Fruit fly (Drosophila melanogaster) whole organism, embryonic: ENCODE measurements around the gene ldbr.

Source experiments
- ATbp ChIP-seq: fragments of 200-800 bp; sonication (Bioruptor generic); optimal IDR thresholded peaks from 2 replicates; lab custom pipeline; 2017; ENCODE audit warnings: missing biosample characterization, mild to moderate bottlenecking, missing genetic modification characterization, missing genetic modification reagents
- CG1024 ChIP-seq: fragments of 200-800 bp; sonication (Bioruptor generic); IDR thresholded peaks from 2 replicates; pipeline ENCODE4 v1.3.6; 2022; ENCODE audit warnings: missing biosample characterization, missing genetic modification characterization
- CG10462 ChIP-seq: fragments of 200-800 bp; sonication (Bioruptor generic); optimal IDR thresholded peaks from 2 replicates; lab custom pipeline; 2016; ENCODE audit warnings: missing biosample characterization, missing genetic modification characterization
- CG10543 ChIP-seq: fragments of 200-800 bp; sonication (Bioruptor generic); optimal IDR thresholded peaks from 3 replicates; lab custom pipeline; 2017; ENCODE audit warnings: missing biosample characterization, mild to moderate bottlenecking, missing genetic modification characterization, moderate library complexity
- CG10654 ChIP-seq: fragments of 200-800 bp; sonication (Bioruptor generic); optimal IDR thresholded peaks from 2 replicates; lab custom pipeline; 2016; ENCODE audit warnings: missing biosample characterization, missing genetic modification characterization
- CG11398 ChIP-seq: fragments of 200-800 bp; sonication (Bioruptor generic); optimal IDR thresholded peaks from 2 replicates; lab custom pipeline; 2016; ENCODE audit warnings: missing biosample characterization, missing genetic modification characterization
- CG13775 ChIP-seq: fragments of 200-800 bp; sonication (Bioruptor generic); optimal IDR thresholded peaks from 3 replicates; lab custom pipeline; 2017; ENCODE audit warnings: missing biosample characterization, mild to moderate bottlenecking, missing genetic modification characterization
- CG1832 ChIP-seq: fragments of 200-800 bp; sonication (Bioruptor generic); optimal IDR thresholded peaks from 2 replicates; lab custom pipeline; 2017; ENCODE audit warnings: missing biosample characterization, mild to moderate bottlenecking, missing genetic modification characterization, inconsistent platforms
- CG3163 ChIP-seq: fragments of 200-800 bp; sonication (Bioruptor generic); optimal IDR thresholded peaks from 3 replicates; lab custom pipeline; 2016; ENCODE audit warnings: missing biosample characterization, missing genetic modification characterization
- CG34422 ChIP-seq: fragments of 200-800 bp; sonication (Bioruptor generic); IDR thresholded peaks from 3 replicates; pipeline ENCODE4 v1.3.6; 2022; ENCODE audit warnings: missing biosample characterization, missing genetic modification characterization
- CG6654 ChIP-seq: fragments of 200-800 bp; sonication (Bioruptor generic); optimal IDR thresholded peaks from 2 replicates; lab custom pipeline; 2017; ENCODE audit warnings: missing biosample characterization, mild to moderate bottlenecking, missing genetic modification characterization
- CG6791 ChIP-seq: fragments of 200-800 bp; sonication (Bioruptor generic); IDR thresholded peaks from 3 replicates; pipeline ENCODE4 v1.3.6; 2022; ENCODE audit warnings: missing biosample characterization, missing genetic modification characterization; ENCODE audit not compliant: partially characterized antibody
- CG7786 ChIP-seq: fragments of 200-800 bp; sonication (Bioruptor generic); optimal IDR thresholded peaks from 2 replicates; lab custom pipeline; 2016; ENCODE audit warnings: missing biosample characterization, missing genetic modification characterization
- CG7839 ChIP-seq: fragments of 200-800 bp; sonication (Bioruptor generic); optimal IDR thresholded peaks from 3 replicates; lab custom pipeline; 2018; ENCODE audit warnings: missing biosample characterization, mild to moderate bottlenecking, missing genetic modification characterization, moderate library complexity
- CG7963 ChIP-seq: fragments of 200-800 bp; sonication (Bioruptor generic); IDR thresholded peaks from 3 replicates; pipeline ENCODE4 v1.3.6; 2022; ENCODE audit warnings: missing biosample characterization, missing genetic modification characterization; ENCODE audit not compliant: partially characterized antibody
- CG8944 ChIP-seq: fragments of 200-800 bp; sonication (Bioruptor generic); optimal IDR thresholded peaks from 3 replicates; lab custom pipeline; 2016; ENCODE audit warnings: missing biosample characterization, missing genetic modification characterization
- Chrac-16 ChIP-seq: fragments of 200-800 bp; sonication (Bioruptor generic); optimal IDR thresholded peaks from 3 replicates; lab custom pipeline; 2016; ENCODE audit warnings: missing biosample characterization, missing genetic modification characterization
- Dll ChIP-seq: fragments of 200-800 bp; sonication (Bioruptor generic); IDR thresholded peaks from 4 replicates; pipeline ENCODE4 v1.3.6; 2022; ENCODE audit warnings: missing biosample characterization, missing genetic modification characterization; ENCODE audit not compliant: partially characterized antibody
- Ets97D ChIP-seq: fragments of 200-800 bp; sonication (Bioruptor generic); optimal IDR thresholded peaks from 3 replicates; lab custom pipeline; 2016; ENCODE audit warnings: missing biosample characterization, missing genetic modification characterization
- H2.0 ChIP-seq: fragments of 200-800 bp; sonication (Bioruptor generic); IDR thresholded peaks from 2 replicates; pipeline ENCODE4 v1.3.6; 2022; ENCODE audit warnings: missing biosample characterization, missing genetic modification characterization
- HLH4C ChIP-seq: fragments of 200-800 bp; sonication (Bioruptor generic); IDR thresholded peaks from 3 replicates; pipeline ENCODE4 v1.3.6; 2022; ENCODE audit warnings: missing biosample characterization, missing genetic modification characterization; ENCODE audit not compliant: partially characterized antibody
- HLH54F ChIP-seq: fragments of 200-800 bp; sonication (Bioruptor generic); optimal IDR thresholded peaks from 3 replicates; lab custom pipeline; 2016; ENCODE audit warnings: missing biosample characterization, missing genetic modification characterization
- Hand ChIP-seq: fragments of 200-800 bp; sonication (Bioruptor generic); optimal IDR thresholded peaks from 2 replicates; lab custom pipeline; 2017; ENCODE audit warnings: mild to moderate bottlenecking, missing biosample characterization, missing genetic modification reagents, missing genetic modification characterization
- Hey ChIP-seq: fragments of 200-800 bp; sonication (Bioruptor generic); optimal IDR thresholded peaks from 3 replicates; lab custom pipeline; 2018; ENCODE audit warnings: missing biosample characterization, mild to moderate bottlenecking, missing genetic modification characterization
- Med ChIP-seq: fragments of 200-800 bp; sonication (Bioruptor generic); peaks from one replicate; lab custom pipeline; 2016; ENCODE audit warnings: missing biosample characterization, missing genetic modification characterization, mild to moderate bottlenecking, inconsistent platforms, moderate library complexity
- Scr ChIP-seq: fragments of 200-800 bp; sonication (Bioruptor generic); IDR thresholded peaks from 2 replicates; pipeline ENCODE4 v1.3.6; 2022; ENCODE audit warnings: missing biosample characterization, missing genetic modification characterization; ENCODE audit not compliant: partially characterized antibody
- TFAM ChIP-seq: fragments of 200-800 bp; sonication (Bioruptor generic); optimal IDR thresholded peaks from 2 replicates; lab custom pipeline; 2017; ENCODE audit warnings: missing biosample characterization, missing genetic modification characterization, inconsistent platforms
- Usf ChIP-seq: fragments of 200-800 bp; sonication (Bioruptor generic); optimal IDR thresholded peaks from 2 replicates; lab custom pipeline; 2017; ENCODE audit warnings: missing genotype, missing biosample characterization, missing genetic modification characterization
- aop ChIP-seq: fragments of 200-800 bp; sonication (Bioruptor generic); IDR thresholded peaks from 2 replicates; pipeline ENCODE4 v1.3.6; 2022; ENCODE audit warnings: missing biosample characterization, missing genetic modification characterization
- disco-r ChIP-seq: fragments of 200-800 bp; sonication (Bioruptor generic); optimal IDR thresholded peaks from 2 replicates; lab custom pipeline; 2016; ENCODE audit warnings: missing biosample characterization, missing genetic modification characterization
- fd96Cb ChIP-seq: fragments of 200-800 bp; sonication (Bioruptor generic); optimal IDR thresholded peaks from 2 replicates; lab custom pipeline; 2018; ENCODE audit warnings: missing biosample characterization, mild to moderate bottlenecking, missing genetic modification characterization, moderate library complexity
- fru ChIP-seq: fragments of >200 bp; optimal IDR thresholded peaks from 2 replicates; lab custom pipeline; 2017
- grn ChIP-seq: fragments of 200-800 bp; sonication (Bioruptor generic); optimal IDR thresholded peaks from 3 replicates; lab custom pipeline; 2017; ENCODE audit warnings: missing biosample characterization, missing genetic modification characterization
- gt ChIP-seq: fragments of 200-800 bp; sonication (Bioruptor generic); IDR thresholded peaks from 2 replicates; pipeline ENCODE4 v1.3.6; 2022; ENCODE audit warnings: missing biosample characterization, missing genetic modification characterization
- jigr1 ChIP-seq: fragments of 200-800 bp; sonication (Bioruptor generic); IDR thresholded peaks from 3 replicates; pipeline ENCODE4 v1.3.6; 2022; ENCODE audit warnings: missing biosample characterization, missing genetic modification characterization
- kay ChIP-seq: fragments of 200-800 bp; sonication (Bioruptor generic); optimal IDR thresholded peaks from 2 replicates; lab custom pipeline; 2016; ENCODE audit warnings: missing biosample characterization, missing genetic modification characterization
- klu ChIP-seq: fragments of 200-800 bp; sonication (Bioruptor generic); IDR thresholded peaks from 2 replicates; pipeline ENCODE4 v1.3.6; 2022; ENCODE audit warnings: missing biosample characterization, missing genetic modification characterization
- kni ChIP-seq: fragments of 200-800 bp; sonication (Bioruptor generic); optimal IDR thresholded peaks from 3 replicates; lab custom pipeline; 2017; ENCODE audit warnings: mild to moderate bottlenecking, missing biosample characterization, missing genetic modification reagents, missing genetic modification characterization
- mld ChIP-seq: fragments of 200-800 bp; sonication (Bioruptor generic); IDR thresholded peaks from 3 replicates; pipeline ENCODE4 v1.3.6; 2022; ENCODE audit warnings: missing biosample characterization, missing genetic modification characterization; ENCODE audit not compliant: partially characterized antibody
- nau ChIP-seq: fragments of 200-800 bp; sonication (Bioruptor generic); optimal IDR thresholded peaks from 3 replicates; lab custom pipeline; 2017; ENCODE audit warnings: missing biosample characterization, mild to moderate bottlenecking, missing genetic modification characterization, missing genetic modification reagents
- org-1 ChIP-seq: fragments of 200-800 bp; sonication (Bioruptor generic); optimal IDR thresholded peaks from 2 replicates; lab custom pipeline; 2017; ENCODE audit warnings: missing biosample characterization, missing genetic modification characterization
- p53 ChIP-seq: fragments of 200-800 bp; sonication (Bioruptor generic); optimal IDR thresholded peaks from 2 replicates; lab custom pipeline; 2016; ENCODE audit warnings: missing biosample characterization, missing genetic modification characterization
- scrt ChIP-seq: fragments of 200-800 bp; sonication (Bioruptor generic); optimal IDR thresholded peaks from 2 replicates; lab custom pipeline; 2018; ENCODE audit warnings: missing biosample characterization, mild to moderate bottlenecking, missing genetic modification characterization, moderate library complexity
- shn ChIP-seq: fragments of 200-800 bp; sonication (Bioruptor generic); optimal IDR thresholded peaks from 3 replicates; lab custom pipeline; 2016; ENCODE audit warnings: missing biosample characterization, missing genetic modification characterization
- slbo ChIP-seq: fragments of 200-800 bp; sonication (Bioruptor generic); IDR thresholded peaks from 2 replicates; pipeline ENCODE4 v1.3.6; 2022; ENCODE audit warnings: missing biosample characterization, missing genetic modification characterization
- ssp ChIP-seq: fragments of 200-800 bp; sonication (Bioruptor generic); IDR thresholded peaks from 2 replicates; pipeline ENCODE4 v1.3.6; 2022; ENCODE audit warnings: missing biosample characterization, missing genetic modification characterization
- usp ChIP-seq: fragments of >200 bp; optimal IDR thresholded peaks from 2 replicates; lab custom pipeline; 2017; ENCODE audit warnings: missing biosample characterization, missing genetic modification characterization
- vfl ChIP-seq: fragments of 200-800 bp; sonication (Bioruptor generic); optimal IDR thresholded peaks from 2 replicates; lab custom pipeline; 2016; ENCODE audit warnings: missing biosample characterization, missing genetic modification characterization
- wdn ChIP-seq: fragments of 200-800 bp; sonication (Bioruptor generic); IDR thresholded peaks from 2 replicates; pipeline ENCODE4 v1.3.6; 2022; ENCODE audit warnings: missing biosample characterization, missing genetic modification characterization
- wor ChIP-seq: fragments of 200-800 bp; sonication (Bioruptor generic); IDR thresholded peaks from 2 replicates; pipeline ENCODE4 v1.3.6; 2022; ENCODE audit warnings: missing biosample characterization, missing genetic modification characterization
- yki ChIP-seq: fragments of >200 bp; optimal IDR thresholded peaks from 3 replicates; lab custom pipeline; 2018
- zfh2 ChIP-seq: fragments of 200-800 bp; sonication (Bioruptor generic); optimal IDR thresholded peaks from 2 replicates; lab custom pipeline; 2016; ENCODE audit warnings: missing biosample characterization, missing genetic modification characterization

The ldbr gene

dm6 chr3L:8072720-8073119 lies 48.9 kb upstream of the ldbr start (continued):
- no peak for TF ChIP-seq Chrac-16 (GFP tag; lab: Kevin White, UChicago)
- no peak for TF ChIP-seq Dll
- TF ChIP-seq H2.0 (GFP tag; lab: Robert Waterston, UW), result no peak
- TF ChIP-seq nau (GFP tag; lab: Kevin White, UChicago), result peak; percentile 64
- no peak for TF ChIP-seq HLH4C (GFP tag; lab: Robert Waterston, UW)
- peak; percentile 65 for TF ChIP-seq kay (GFP tag; lab: Kevin White, UChicago)
- TF ChIP-seq CG3163 (GFP tag; lab: Kevin White, UChicago), result no peak
- no peak for TF ChIP-seq CG11398
- no peak for TF ChIP-seq Scr (GFP tag; lab: Robert Waterston, UW)
- no peak for TF ChIP-seq zfh2 (GFP tag; lab: Kevin White, UChicago)
- peak; percentile 60 for TF ChIP-seq CG10654 (GFP tag; lab: Kevin White, UChicago)
- TF ChIP-seq ssp, result peak; percentile 50; the same call in 1 of the 2 replicates
- no peak for TF ChIP-seq wdn (GFP tag; lab: Robert Waterston, UW)
- TF ChIP-seq yki, result no peak
- no peak for TF ChIP-seq Hand (GFP tag; lab: Kevin White, UChicago)
- TF ChIP-seq kni (GFP tag; lab: Kevin White, UChicago), result peak; percentile 57
- peak; percentile 95 for TF ChIP-seq Med (GFP tag; lab: Kevin White, UChicago)
- no peak for TF ChIP-seq aop (GFP tag; lab: Robert Waterston, UW)
- TF ChIP-seq CG6654 (GFP tag; lab: Kevin White, UChicago), result peak; percentile 40
- TF ChIP-seq gt (GFP tag; lab: Robert Waterston, UW), result no peak
- no peak for TF ChIP-seq fru (lab: Kevin White, UChicago)
- 0 out of 2 replicates have a peak, but pooled peaks have one; percentile 43 for TF ChIP-seq CG1024
- TF ChIP-seq Ets97D (GFP tag; lab: Kevin White, UChicago), result peak; percentile 6
- TF ChIP-seq ATbp (GFP tag; lab: Kevin White, UChicago), result peak; percentile 25
- TF ChIP-seq vfl (GFP tag; lab: Kevin White, UChicago), result no peak
- TF ChIP-seq usp (GFP tag; lab: Kevin White, UChicago), result no peak
- no peak for TF ChIP-seq mld (GFP tag; lab: Robert Waterston, UW)
- TF ChIP-seq org-1 (GFP tag; lab: Kevin White, UChicago), result no peak
- TF ChIP-seq grn (GFP tag; lab: Kevin White, UChicago), result no peak
- no peak for TF ChIP-seq p53 (GFP tag; lab: Kevin White, UChicago)
- no peak for TF ChIP-seq CG7963 (GFP tag; lab: Robert Waterston, UW)
- TF ChIP-seq disco-r (GFP tag; lab: Kevin White, UChicago), result no peak
- TF ChIP-seq slbo (GFP tag; lab: Robert Waterston, UW), result peak; percentile 68
- TF ChIP-seq CG10543 (GFP tag; lab: Kevin White, UChicago), result no peak
- no peak for TF ChIP-seq shn (GFP tag; lab: Kevin White, UChicago)
- peak; percentile 69 for TF ChIP-seq fd96Cb
- TF ChIP-seq CG13775 (GFP tag; lab: Kevin White, UChicago), result peak; percentile 27
- no peak for TF ChIP-seq TFAM (GFP tag; lab: Kevin White, UChicago)
- no peak for TF ChIP-seq klu (GFP tag; lab: Robert Waterston, UW)
- no peak for TF ChIP-seq CG7786 (GFP tag; lab: Kevin White, UChicago)
- peak; percentile 33; the same call in 1 of the 2 replicates for TF ChIP-seq wor (GFP tag; lab: Robert Waterston, UW)
- no peak for TF ChIP-seq CG1832 (GFP tag; lab: Kevin White, UChicago)
- 0 out of 3 replicates have a peak, but pooled peaks have one; percentile 42 for TF ChIP-seq jigr1 (GFP tag; lab: Robert Waterston, UW)
- no peak for TF ChIP-seq HLH54F (GFP tag; lab: Kevin White, UChicago)
- no peak for TF ChIP-seq CG10462 (GFP tag; lab: Kevin White, UChicago)
- TF ChIP-seq CG34422 (GFP tag; lab: Robert Waterston, UW), result no peak
- TF ChIP-seq CG6791 (GFP tag; lab: Robert Waterston, UW), result no peak
- no peak for TF ChIP-seq Hey (tag; lab: Kevin White, UChicago)
- TF ChIP-seq CG8944 (GFP tag; lab: Kevin White, UChicago), result no peak
- TF ChIP-seq CG7839, result peak; percentile 81
- TF ChIP-seq scrt (GFP tag; lab: Kevin White, UChicago), result peak; percentile 74
- TF ChIP-seq Usf, result peak; percentile 31
